Worm (Caenorhabditis elegans) whole organism, L4/young adult: ENCODE results near the gene plep-1.

Experiments used
- W03F9.2 ChIP-seq: fragments of 150-350 bp; optimal IDR thresholded peaks from 2 replicates; lab custom pipeline; 2014; ENCODE audit warnings: missing biosample characterization, missing genetic modification characterization
- dao-5 ChIP-seq: sonication (generic microtip); optimal IDR thresholded peaks from 2 replicates; lab custom pipeline; 2016; ENCODE audit warnings: missing genotype, missing genetic modification characterization, moderate library complexity, missing compliant biosample characterization
- him-1 ChIP-seq: sonication (generic microtip); optimal IDR thresholded peaks from 2 replicates; lab custom pipeline; 2016; ENCODE audit warnings: missing genotype, missing genetic modification reagents, missing genetic modification characterization, missing compliant biosample characterization

DNA sequence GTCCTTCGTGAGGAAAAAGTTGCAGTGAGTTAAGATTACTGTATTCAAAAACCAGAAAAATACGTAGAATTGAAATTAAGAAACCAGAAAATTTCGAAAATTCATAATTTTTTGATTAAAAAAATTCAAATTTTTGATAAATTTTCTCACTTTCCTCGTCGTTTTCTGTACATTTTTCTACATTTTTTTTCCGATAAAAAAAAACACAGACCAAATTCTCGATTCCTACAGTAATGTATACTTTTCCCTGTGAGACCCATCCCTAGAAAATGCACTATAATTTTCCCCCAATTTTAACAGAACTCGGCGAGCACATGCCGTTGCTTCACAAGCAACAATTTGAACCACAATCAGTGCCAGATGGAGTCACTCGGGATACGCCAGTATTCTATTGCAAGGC is 27.9 kb upstream of the plep-1 start, which contains the start of gene athp-2:
- no peak for TF ChIP-seq dao-5 (tag; lab: Kevin White, UChicago)
- TF ChIP-seq W03F9.2 (tag; lab: Kevin White, UChicago) = no peak
- TF ChIP-seq him-1 (tag; lab: Kevin White, UChicago) = no peak
